Worm (Caenorhabditis elegans) whole organism, mixed stage, embryonic: ENCODE measurements around the gene unc-53.
"Not testable (repeated sequence)": the region's sequence is repeated elsewhere in the genome, so short reads cannot be mapped to it uniquely, and the experiment has no call there.

Experiments used
- M03D4.4 ChIP-seq: sonication (generic microtip); optimal IDR thresholded peaks from 2 replicates; lab custom pipeline; 2017; ENCODE audit warnings: mild to moderate bottlenecking, missing genetic modification characterization, missing compliant biosample characterization
- bed-3 ChIP-seq: fragments of 200-800 bp; sonication (Bioruptor generic); optimal IDR thresholded peaks from 3 replicates; lab custom pipeline; 2018; ENCODE audit warnings: mild to moderate bottlenecking, missing genetic modification characterization, moderate library complexity, missing compliant biosample characterization
- blmp-1 ChIP-seq: fragments of 150-350 bp; optimal IDR thresholded peaks from 2 replicates; lab custom pipeline; 2014; ENCODE audit warnings: missing biosample characterization, missing genetic modification characterization
- ceh-39 ChIP-seq: fragments of 150-350 bp; optimal IDR thresholded peaks from 2 replicates; lab custom pipeline; 2014; ENCODE audit warnings: missing biosample characterization, missing genetic modification characterization
- ceh-43 ChIP-seq: fragments of 200-800 bp; sonication (Bioruptor generic); optimal IDR thresholded peaks from 2 replicates; lab custom pipeline; 2018; ENCODE audit warnings: mild to moderate bottlenecking, missing genetic modification characterization, moderate library complexity, missing compliant biosample characterization
- ceh-83 ChIP-seq: fragments of 200-800 bp; sonication (Bioruptor generic); optimal IDR thresholded peaks from 2 replicates; lab custom pipeline; 2018; ENCODE audit warnings: mild to moderate bottlenecking, missing genetic modification characterization, missing compliant biosample characterization
- ces-1 ChIP-seq: fragments of 150-350 bp; optimal IDR thresholded peaks from 2 replicates; lab custom pipeline; 2014; ENCODE audit warnings: missing biosample characterization, missing genetic modification reagents, missing genetic modification characterization
- cnd-1 ChIP-seq: fragments of 200-800 bp; sonication (Bioruptor generic); optimal IDR thresholded peaks from 2 replicates; lab custom pipeline; 2018; ENCODE audit warnings: mild to moderate bottlenecking, missing genetic modification characterization, missing compliant biosample characterization
- drap-1 ChIP-seq: fragments of 200-800 bp; sonication (Bioruptor generic); optimal IDR thresholded peaks from 3 replicates; lab custom pipeline; 2018; ENCODE audit warnings: mild to moderate bottlenecking, missing genetic modification characterization, missing compliant biosample characterization
- elt-1 ChIP-seq: sonication (generic microtip); optimal IDR thresholded peaks from 2 replicates; lab custom pipeline; 2017; ENCODE audit warnings: missing genetic modification characterization, mild to moderate bottlenecking, missing compliant biosample characterization, antibody characterized with exemption, moderate library complexity, borderline replicate concordance; ENCODE audit not compliant: insufficient read depth
- elt-3 ChIP-seq: fragments of 150-350 bp; optimal IDR thresholded peaks from 2 replicates; lab custom pipeline; 2014; ENCODE audit warnings: missing biosample characterization, missing genetic modification characterization
- flh-1 ChIP-seq: fragments of 200-800 bp; sonication (Bioruptor generic); optimal IDR thresholded peaks from 2 replicates; lab custom pipeline; 2018; ENCODE audit warnings: mild to moderate bottlenecking, missing genetic modification characterization, moderate library complexity, missing compliant biosample characterization
- hlh-1 ChIP-seq: fragments of 150-350 bp; optimal IDR thresholded peaks from 2 replicates; lab custom pipeline; 2014; ENCODE audit warnings: missing biosample characterization, missing genetic modification reagents, missing genetic modification characterization
- lin-13 ChIP-seq: fragments of 150-350 bp; optimal IDR thresholded peaks from 2 replicates; lab custom pipeline; 2014; ENCODE audit warnings: missing biosample characterization, missing genetic modification characterization
- lsy-2 ChIP-seq: fragments of 150-350 bp; optimal IDR thresholded peaks from 2 replicates; lab custom pipeline; 2014; ENCODE audit warnings: missing biosample characterization, missing genetic modification characterization
- mep-1 ChIP-seq: fragments of 150-350 bp; optimal IDR thresholded peaks from 2 replicates; lab custom pipeline; 2017; ENCODE audit warnings: missing biosample characterization, missing genetic modification reagents, missing genetic modification characterization, inconsistent platforms
- nhr-12 ChIP-seq: fragments of 150-350 bp; optimal IDR thresholded peaks from 2 replicates; lab custom pipeline; 2014; ENCODE audit warnings: missing biosample characterization, missing genetic modification characterization
- nhr-2 ChIP-seq: fragments of 150-350 bp; optimal IDR thresholded peaks from 2 replicates; lab custom pipeline; 2014; ENCODE audit warnings: missing biosample characterization, missing genetic modification characterization
- nhr-237 ChIP-seq: fragments of 150-350 bp; optimal IDR thresholded peaks from 2 replicates; lab custom pipeline; 2014; ENCODE audit warnings: missing biosample characterization, missing genetic modification characterization
- pha-4 ChIP-seq: fragments of 150-350 bp; optimal IDR thresholded peaks from 2 replicates; lab custom pipeline; 2018; ENCODE audit warnings: missing biosample characterization, missing genetic modification reagents, missing genetic modification characterization
- sem-2 ChIP-seq: fragments of 200-800 bp; sonication (Bioruptor generic); optimal IDR thresholded peaks from 2 replicates; lab custom pipeline; 2018; ENCODE audit warnings: mild to moderate bottlenecking, missing genetic modification characterization, missing compliant biosample characterization
- snpc-4 ChIP-seq: fragments of 150-350 bp; optimal IDR thresholded peaks from 2 replicates; lab custom pipeline; 2014; ENCODE audit warnings: missing biosample characterization, missing genetic modification characterization
- sptf-1 ChIP-seq: sonication (generic microtip); optimal IDR thresholded peaks from 2 replicates; lab custom pipeline; 2017; ENCODE audit warnings: mild to moderate bottlenecking, missing genetic modification characterization, moderate library complexity, missing compliant biosample characterization
- tbx-8 ChIP-seq: fragments of 200-800 bp; sonication (Bioruptor generic); optimal IDR thresholded peaks from 2 replicates; lab custom pipeline; 2018; ENCODE audit warnings: mild to moderate bottlenecking, missing genetic modification characterization, moderate library complexity, missing compliant biosample characterization
- unc-120 ChIP-seq: sonication (generic microtip); optimal IDR thresholded peaks from 2 replicates; lab custom pipeline; 2017; ENCODE audit warnings: missing genetic modification characterization, missing compliant biosample characterization; ENCODE audit not compliant: poor library complexity, severe bottlenecking
- unc-39 ChIP-seq: fragments of 150-350 bp; optimal IDR thresholded peaks from 2 replicates; lab custom pipeline; 2014; ENCODE audit warnings: missing biosample characterization, missing genetic modification characterization
- unc-62 ChIP-seq: fragments of 150-350 bp; optimal IDR thresholded peaks from 2 replicates; lab custom pipeline; 2014; ENCODE audit warnings: missing biosample characterization, missing genetic modification reagents, missing genetic modification characterization
- zip-8 ChIP-seq: fragments of 150-350 bp; optimal IDR thresholded peaks from 2 replicates; lab custom pipeline; 2014; ENCODE audit warnings: missing biosample characterization, missing genetic modification characterization
- ztf-11 ChIP-seq: fragments of 150-350 bp; optimal IDR thresholded peaks from 2 replicates; lab custom pipeline; 2014; ENCODE audit warnings: missing biosample characterization, missing genetic modification characterization

The unc-53 gene

ce11 chrII:11128989-11129388 is 39.7 kb upstream of the unc-53 start, which contains the start of gene F40F8.3:
Gene F40F8.3 (plus strand): TSS chrII:11129289.
- TF ChIP-seq tbx-8 (GFP tag; lab: Kevin White, UChicago), result no peak
- no peak for TF ChIP-seq elt-3 (tag; lab: Kevin White, UChicago)
- no peak for TF ChIP-seq hlh-1 (tag; lab: Kevin White, UChicago)
- TF ChIP-seq ztf-11 (tag; lab: Kevin White, UChicago), result no peak
- no peak for TF ChIP-seq ceh-39
- TF ChIP-seq flh-1 (GFP tag; lab: Kevin White, UChicago), result no peak
- no peak for TF ChIP-seq lsy-2 (tag; lab: Kevin White, UChicago)
- TF ChIP-seq M03D4.4, result no peak
- no peak for TF ChIP-seq mep-1
- TF ChIP-seq drap-1 (GFP tag; lab: Kevin White, UChicago), result no peak

DNA sequence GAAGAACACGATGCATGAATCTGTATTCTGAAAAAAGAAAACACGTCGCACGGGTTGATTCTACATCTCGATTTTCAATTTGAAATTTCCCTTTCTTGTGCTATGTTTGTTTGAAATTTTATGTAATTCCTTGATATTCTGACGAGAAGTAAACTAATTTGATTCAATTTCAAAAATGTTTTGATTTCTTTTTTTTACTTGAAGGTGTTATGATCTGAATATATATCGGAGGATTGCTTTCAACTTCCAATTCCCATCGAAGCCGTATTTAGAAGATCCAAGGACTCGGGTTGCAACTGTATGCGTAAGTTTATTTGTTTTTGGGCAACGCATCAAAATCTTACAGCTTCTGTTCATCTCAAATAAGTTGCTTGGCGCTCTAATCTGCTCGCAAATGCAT is 38.1 kb upstream of the unc-53 start, which contains the start of gene F40F8.1:
F40F8.1 (plus strand) TSS at position 301 of the 400 bp plus-strand sequence.
- TF ChIP-seq ceh-83 (no peak), pha-4 (tag; lab: Kevin White, UChicago) (no peak), sem-2 (GFP tag; lab: Kevin White, UChicago) (no peak), blmp-1 (no peak), elt-1 (tag; lab: Kevin White, UChicago) (no peak), ceh-43 (no peak), bed-3 (no peak), hlh-1 (tag; lab: Kevin White, UChicago) (no peak), unc-120 (tag; lab: Kevin White, UChicago) (no peak), tbx-8 (GFP tag; lab: Kevin White, UChicago) (no peak), unc-62 (GFP tag; lab: Kevin White, UChicago) (no peak), snpc-4 (tag; lab: Kevin White, UChicago) (no peak), nhr-2 (tag; lab: Kevin White, UChicago) (no peak), sptf-1 (no peak), nhr-237 (tag; lab: Kevin White, UChicago) (no peak), ces-1 (GFP tag; lab: Kevin White, UChicago) (no peak), nhr-12 (no peak), zip-8 (tag; lab: Kevin White, UChicago) (no peak)

- no peak for TF ChIP-seq snpc-4 (tag; lab: Kevin White, UChicago)
- peak; percentile 44 for TF ChIP-seq ces-1 (GFP tag; lab: Kevin White, UChicago)
- TF ChIP-seq tbx-8 (GFP tag; lab: Kevin White, UChicago), result no peak
- TF ChIP-seq mep-1, result peak; percentile 46
- no peak for TF ChIP-seq flh-1 (GFP tag; lab: Kevin White, UChicago)
- no peak for TF ChIP-seq cnd-1 (tag; lab: Kevin White, UChicago)
- peak; percentile 50 for TF ChIP-seq nhr-237 (tag; lab: Kevin White, UChicago)
- TF ChIP-seq lsy-2 (tag; lab: Kevin White, UChicago), result peak; percentile 95
- peak; percentile 11 for TF ChIP-seq hlh-1 (tag; lab: Kevin White, UChicago)
These were observed 37.2 kb upstream of the unc-53 start, which contains the start of the genes rps-9 and lsm-1 for ce11 chrII:11126312-11127000. Gene rps-9 (minus strand): TSS chrII:11126362. Gene lsm-1 (plus strand): TSS chrII:11126950.

ce11 chrII:11125059-11125594 is 35.9 kb upstream of the unc-53 start:
- TF ChIP-seq lin-13 (tag; lab: Kevin White, UChicago) (no peak), nhr-237 (tag; lab: Kevin White, UChicago) (no peak), unc-39 (tag; lab: Kevin White, UChicago) (no peak), cnd-1 (tag; lab: Kevin White, UChicago) (no peak)
- TF ChIP-seq, all 35 proteins: peak for 0

- not testable (repeated sequence) for TF ChIP-seq pha-4 (tag; lab: Kevin White, UChicago); lin-13 (tag; lab: Kevin White, UChicago); mep-1
These were observed 32.5 kb upstream of the unc-53 start, which contains the start of gene W10C6.2 for ce11 chrII:11121800-11122199. Gene W10C6.2 (minus strand): TSS chrII:11121900.
